Worm (Caenorhabditis elegans) whole organism, L3 larva: ENCODE data around the gene F56C9.8.
A peak's percentile ranks its signal among the peaks of the same experiment; 100 is the strongest.

Source experiments
- ZK546.5 ChIP-seq: sonication (generic microtip); optimal IDR thresholded peaks from 2 replicates; lab custom pipeline; 2017; ENCODE audit warnings: missing biosample characterization, missing genetic modification characterization
- aly-2 ChIP-seq: fragments of 150-350 bp; optimal IDR thresholded peaks from 2 replicates; lab custom pipeline; 2014; ENCODE audit warnings: missing biosample characterization, missing genetic modification characterization
- ama-1 ChIP-seq: fragments of 150-350 bp; optimal IDR thresholded peaks from 2 replicates; lab custom pipeline; 2018
- ceh-16 ChIP-seq: sonication (generic microtip); optimal IDR thresholded peaks from 2 replicates; lab custom pipeline; 2017; ENCODE audit warnings: missing biosample characterization, missing genetic modification characterization
- ceh-28 ChIP-seq: fragments of 150-350 bp; optimal IDR thresholded peaks from 2 replicates; lab custom pipeline; 2014; ENCODE audit warnings: missing biosample characterization, missing genetic modification reagents, missing genetic modification characterization
- ceh-82 ChIP-seq: fragments of 150-350 bp; optimal IDR thresholded peaks from 2 replicates; lab custom pipeline; 2014; ENCODE audit warnings: missing biosample characterization, missing genetic modification characterization
- daf-12 ChIP-seq: fragments of 150-350 bp; optimal IDR thresholded peaks from 2 replicates; lab custom pipeline; 2014; ENCODE audit warnings: missing biosample characterization, missing genetic modification reagents, missing genetic modification characterization
- egl-5 ChIP-seq: fragments of 150-350 bp; optimal IDR thresholded peaks from 2 replicates; lab custom pipeline; 2017; ENCODE audit warnings: missing biosample characterization, missing genetic modification reagents, missing genetic modification characterization, inconsistent platforms
- elt-1 ChIP-seq: fragments of 150-350 bp; optimal IDR thresholded peaks from 2 replicates; lab custom pipeline; 2014; ENCODE audit warnings: missing biosample characterization, missing genetic modification characterization
- elt-2 ChIP-seq: sonication (generic microtip); optimal IDR thresholded peaks from 2 replicates; lab custom pipeline; 2016; ENCODE audit warnings: missing genetic modification reagents, mild to moderate bottlenecking, missing genetic modification characterization, missing compliant biosample characterization
- elt-3 ChIP-seq, 3 experiments: fragments of 150-350 bp in 1 of 3; sonication (generic microtip) in 2 of 3; optimal IDR thresholded peaks; 2 replicates in 2 of 3; 4 replicates in 1 of 3; lab custom pipeline; 2014 to 2017; ENCODE audit warnings: missing biosample characterization in 3 of 3, missing genetic modification characterization in 3 of 3
- eor-1 ChIP-seq, 2 experiments: fragments of 150-350 bp; optimal IDR thresholded peaks; 2 replicates each; lab custom pipeline; 2014 to 2018; ENCODE audit warnings: missing biosample characterization in 2 of 2, missing genetic modification characterization in 2 of 2
- fkh-2 ChIP-seq: fragments of 150-350 bp; optimal IDR thresholded peaks from 2 replicates; lab custom pipeline; 2014; ENCODE audit warnings: missing biosample characterization, missing genetic modification reagents, missing genetic modification characterization
- fos-1 ChIP-seq: fragments of 150-350 bp; optimal IDR thresholded peaks from 2 replicates; lab custom pipeline; 2014; ENCODE audit warnings: missing biosample characterization, missing genetic modification characterization
- hmg-11 ChIP-seq: sonication (generic microtip); optimal IDR thresholded peaks from 2 replicates; lab custom pipeline; 2016; ENCODE audit warnings: missing genetic modification characterization, missing compliant biosample characterization
- jun-1 ChIP-seq: fragments of 150-350 bp; optimal IDR thresholded peaks from 2 replicates; lab custom pipeline; 2014; ENCODE audit warnings: missing biosample characterization, missing genetic modification reagents, missing genetic modification characterization
- lin-15B ChIP-seq: fragments of 150-350 bp; optimal IDR thresholded peaks from 2 replicates; lab custom pipeline; 2014; ENCODE audit warnings: missing biosample characterization, missing genetic modification characterization
- lin-39 ChIP-seq: fragments of 150-350 bp; optimal IDR thresholded peaks from 2 replicates; lab custom pipeline; 2018; ENCODE audit warnings: missing biosample characterization, missing genetic modification reagents, missing genetic modification characterization
- mdl-1 ChIP-seq: fragments of 150-350 bp; optimal IDR thresholded peaks from 2 replicates; lab custom pipeline; 2014; ENCODE audit warnings: missing biosample characterization, missing genetic modification characterization
- nfya-1 ChIP-seq: sonication (generic microtip); optimal IDR thresholded peaks from 2 replicates; lab custom pipeline; 2017; ENCODE audit warnings: missing genetic modification characterization, mild to moderate bottlenecking, missing compliant biosample characterization, antibody characterized with exemption, moderate library complexity; ENCODE audit not compliant: insufficient read depth
- nhr-11 ChIP-seq: fragments of 150-350 bp; optimal IDR thresholded peaks from 2 replicates; lab custom pipeline; 2014; ENCODE audit warnings: missing biosample characterization, missing genetic modification characterization
- nhr-23 ChIP-seq: fragments of 150-350 bp; optimal IDR thresholded peaks from 2 replicates; lab custom pipeline; 2014; ENCODE audit warnings: missing biosample characterization, missing genetic modification reagents, missing genetic modification characterization
- nhr-237 ChIP-seq: fragments of 150-350 bp; optimal IDR thresholded peaks from 2 replicates; lab custom pipeline; 2014; ENCODE audit warnings: missing biosample characterization, missing genetic modification characterization
- nhr-25 ChIP-seq: sonication (generic microtip); optimal IDR thresholded peaks from 2 replicates; lab custom pipeline; 2017; ENCODE audit warnings: missing biosample characterization, missing genetic modification characterization
- nhr-28 ChIP-seq: fragments of 150-350 bp; optimal IDR thresholded peaks from 2 replicates; lab custom pipeline; 2014; ENCODE audit warnings: missing biosample characterization, missing genetic modification characterization
- nhr-43 ChIP-seq: sonication (generic microtip); optimal IDR thresholded peaks from 2 replicates; lab custom pipeline; 2016; ENCODE audit warnings: mild to moderate bottlenecking, missing genetic modification characterization, missing compliant biosample characterization; ENCODE audit not compliant: poor library complexity, severe bottlenecking
- nhr-77 ChIP-seq: fragments of 150-350 bp; optimal IDR thresholded peaks from 2 replicates; lab custom pipeline; 2014; ENCODE audit warnings: missing biosample characterization, missing genetic modification characterization
- pha-4 ChIP-seq: fragments of 150-350 bp; optimal IDR thresholded peaks from 2 replicates; lab custom pipeline; 2014; ENCODE audit warnings: missing biosample characterization, missing genetic modification reagents, missing genetic modification characterization
- pqm-1 ChIP-seq: fragments of 150-350 bp; optimal IDR thresholded peaks from 2 replicates; lab custom pipeline; 2017; ENCODE audit warnings: missing biosample characterization, missing genetic modification characterization, inconsistent platforms
- sea-2 ChIP-seq: fragments of 150-350 bp; sonication (generic microtip); optimal IDR thresholded peaks from 4 replicates; lab custom pipeline; 2014; ENCODE audit warnings: missing biosample characterization, missing genetic modification reagents, missing genetic modification characterization
- snpc-4 ChIP-seq: fragments of 150-350 bp; optimal IDR thresholded peaks from 2 replicates; lab custom pipeline; 2014; ENCODE audit warnings: missing biosample characterization, missing genetic modification characterization
- tbx-2 ChIP-seq: sonication (generic microtip); optimal IDR thresholded peaks from 2 replicates; lab custom pipeline; 2016; ENCODE audit warnings: mild to moderate bottlenecking, missing genetic modification characterization, missing compliant biosample characterization
- unc-39 ChIP-seq: sonication (generic microtip); optimal IDR thresholded peaks from 4 replicates; lab custom pipeline; 2017; ENCODE audit warnings: missing biosample characterization, missing genetic modification characterization
- unc-62 ChIP-seq: fragments of 150-350 bp; sonication (generic microtip); optimal IDR thresholded peaks from 4 replicates; lab custom pipeline; 2014; ENCODE audit warnings: missing biosample characterization, missing genetic modification reagents, missing genetic modification characterization
- ztf-11 ChIP-seq: fragments of 150-350 bp; optimal IDR thresholded peaks from 2 replicates; lab custom pipeline; 2014; ENCODE audit warnings: missing biosample characterization, missing genetic modification characterization
- ztf-4 ChIP-seq: fragments of 150-350 bp; optimal IDR thresholded peaks from 2 replicates; lab custom pipeline; 2014; ENCODE audit warnings: missing biosample characterization, missing genetic modification characterization

Gene F56C9.8

DNA sequence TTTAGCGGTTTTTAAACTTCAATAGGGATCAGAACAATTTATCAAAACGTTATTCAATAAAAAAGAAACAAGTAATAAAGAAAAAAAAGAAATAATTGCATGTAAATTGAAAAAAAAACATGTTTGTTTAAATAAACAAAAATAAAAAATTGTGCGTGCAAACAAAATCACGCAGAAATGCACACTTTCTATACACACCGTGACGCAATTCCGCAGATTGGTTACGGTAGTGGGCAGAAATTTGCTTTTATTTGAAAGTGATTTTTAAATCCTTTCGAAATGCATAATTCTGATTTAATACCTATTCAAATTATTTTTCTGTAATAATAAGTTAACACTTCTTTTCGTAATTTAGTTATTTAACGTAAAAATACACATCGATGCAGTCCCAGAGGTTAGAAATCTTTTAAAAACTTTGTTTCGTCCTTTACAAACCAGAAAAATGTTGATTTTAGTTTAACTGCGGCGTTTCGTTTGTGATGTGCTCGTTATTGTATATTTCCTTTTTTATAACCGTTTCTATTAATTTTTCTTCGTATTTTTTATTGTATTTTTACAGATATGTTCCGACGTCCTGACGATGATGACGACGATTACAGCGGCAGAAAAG, 26.1 kb downstream of the F56C9.8 start, which contains the start of gene cwf-19L2:
Gene cwf-19L2 (plus strand): TSS at position 560 of the 610 bp plus-strand sequence.
- TF ChIP-seq snpc-4 (tag; lab: Kevin White, UChicago) (no peak), pha-4 (tag; lab: Kevin White, UChicago) (peak; percentile 52)

DNA sequence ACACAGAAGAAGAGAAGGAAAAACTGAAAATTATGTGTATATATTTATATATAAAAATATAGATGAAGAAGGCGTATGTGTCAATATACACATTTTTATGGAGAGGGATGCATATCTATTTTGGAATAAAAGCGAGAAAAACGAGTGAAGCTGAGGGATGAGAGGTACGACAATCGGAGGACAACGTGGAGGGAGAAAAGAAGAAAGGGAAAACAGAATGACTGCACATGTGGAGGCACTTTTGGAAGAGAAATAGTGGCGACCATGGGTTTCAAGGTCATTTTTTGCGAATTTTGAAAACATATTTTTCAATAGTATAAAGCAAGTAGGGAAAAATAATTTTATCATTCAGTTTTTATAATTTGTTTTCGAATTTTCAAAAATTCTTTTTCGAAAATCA, 26.7 kb downstream of the F56C9.8 start:
- peak; percentile 17 for TF ChIP-seq hmg-11
- no peak for TF ChIP-seq nhr-28 (tag; lab: Kevin White, UChicago)
- peak; percentile 26 for TF ChIP-seq pha-4 (tag; lab: Kevin White, UChicago)
- TF ChIP-seq nfya-1, result peak; percentile 54
- TF ChIP-seq ztf-11, result no peak
- no peak for TF ChIP-seq sea-2 (GFP tag; lab: Kevin White, UChicago)
- TF ChIP-seq aly-2 (tag; lab: Kevin White, UChicago), result no peak
- no peak for TF ChIP-seq mdl-1 (tag; lab: Kevin White, UChicago)
- peak; percentile 15 for TF ChIP-seq lin-15B (tag; lab: Kevin White, UChicago)
- no peak for TF ChIP-seq fos-1 (tag; lab: Kevin White, UChicago)
- no peak for TF ChIP-seq snpc-4 (tag; lab: Kevin White, UChicago)
- TF ChIP-seq lin-39 (tag; lab: Kevin White, UChicago), result peak; percentile 7
- no peak for TF ChIP-seq ceh-16 (tag; lab: Kevin White, UChicago)
- TF ChIP-seq nhr-25, result peak; percentile 61
- no peak for TF ChIP-seq ZK546.5 (tag; lab: Kevin White, UChicago)

DNA sequence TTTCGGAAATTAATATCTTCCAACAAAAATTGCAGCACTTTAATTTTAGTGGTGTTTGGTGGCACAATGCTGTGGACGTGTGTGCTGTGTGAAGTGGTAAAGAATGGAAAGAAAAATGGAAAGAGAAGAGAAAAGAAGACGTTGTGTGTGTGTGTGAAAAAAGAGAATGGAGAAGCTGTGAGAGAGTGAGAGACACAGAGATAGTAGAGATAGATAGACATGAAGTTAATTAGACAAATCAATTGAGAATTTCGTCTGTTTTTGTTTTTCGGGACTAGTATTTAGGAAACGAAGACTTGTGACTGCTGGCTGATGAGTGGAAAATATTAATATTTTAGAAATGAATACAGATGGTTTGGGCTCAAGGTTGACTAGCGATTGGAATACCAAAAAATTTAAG, 28.1 kb downstream of the F56C9.8 start:
- TF ChIP-seq nfya-1 (peak; percentile 27), sea-2 (GFP tag; lab: Kevin White, UChicago) (no peak)

DNA sequence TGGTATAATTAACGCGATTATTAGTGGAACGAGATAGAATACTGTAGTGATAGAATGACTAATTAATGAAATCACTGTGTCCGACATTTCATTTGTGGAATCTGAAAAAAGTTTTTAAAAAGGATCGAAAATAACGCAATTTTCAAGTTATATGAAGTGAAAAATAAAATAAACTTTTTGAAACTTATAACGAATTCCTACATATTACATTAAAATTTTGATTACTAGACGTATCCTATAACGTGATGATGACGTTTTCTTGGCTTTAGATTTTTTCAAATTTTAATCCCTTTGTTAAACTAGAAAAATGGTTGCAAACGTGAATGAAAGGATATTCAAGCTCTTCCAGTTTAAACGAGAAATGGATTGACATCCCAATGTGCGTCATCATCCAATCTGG, 28.8 kb downstream of the F56C9.8 start, which contains the start of gene algn-11:
Gene algn-11 (minus strand): TSS at position 101 of the 400 bp plus-strand sequence.
- TF ChIP-seq nhr-23 (tag; lab: Kevin White, UChicago) (no peak), ceh-16 (tag; lab: Kevin White, UChicago) (no peak), unc-62 (GFP tag; lab: Kevin White, UChicago) (no peak), ceh-82 (tag; lab: Kevin White, UChicago) (no peak), nhr-77 (tag; lab: Kevin White, UChicago) (no peak), nhr-11 (tag; lab: Kevin White, UChicago) (no peak), tbx-2 (tag; lab: Kevin White, UChicago) (no peak), snpc-4 (tag; lab: Kevin White, UChicago) (no peak), nhr-237 (tag; lab: Kevin White, UChicago) (no peak), pqm-1 (no peak), daf-12 (tag; lab: Kevin White, UChicago) (no peak), jun-1 (no peak), egl-5 (tag; lab: Kevin White, UChicago) (no peak), ama-1 (no peak), lin-39 (tag; lab: Kevin White, UChicago) (no peak)

DNA sequence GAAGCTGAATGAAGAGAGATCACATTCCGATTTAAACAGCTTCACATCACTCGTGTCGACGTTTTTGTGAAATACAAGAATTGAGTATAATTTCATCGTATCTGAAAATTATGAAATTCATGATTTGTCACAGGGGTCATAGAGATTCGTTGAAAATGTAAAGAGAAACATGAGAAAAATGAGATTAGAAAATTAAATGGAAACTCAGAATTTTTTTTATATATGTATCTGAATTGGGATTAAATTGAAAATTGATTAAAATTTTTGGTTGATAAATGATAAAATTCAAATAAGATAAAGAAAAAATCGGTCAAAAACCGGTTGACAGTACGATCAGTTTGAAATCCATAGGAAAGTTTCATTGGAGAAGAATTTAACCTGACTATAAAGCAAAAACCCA, 31.8 kb downstream of the F56C9.8 start, which contains the start of gene ykt-6:
Gene ykt-6 (minus strand): TSS at position 101 of the 400 bp plus-strand sequence.
- TF ChIP-seq nhr-43 (tag; lab: Kevin White, UChicago) (no peak), daf-12 (tag; lab: Kevin White, UChicago) (no peak), elt-1 (tag; lab: Kevin White, UChicago) (no peak), ceh-28 (no peak), jun-1 (no peak), ceh-82 (tag; lab: Kevin White, UChicago) (no peak), unc-39 (tag; lab: Kevin White, UChicago) (no peak), ztf-4 (no peak), elt-2 (no peak), unc-62 (GFP tag; lab: Kevin White, UChicago) (no peak), elt-3 (tag; optimal IDR thresholded peaks at IDR 0.05; lab: Kevin White, UChicago) (no peak), fkh-2 (tag; lab: Kevin White, UChicago) (no peak), sea-2 (GFP tag; lab: Kevin White, UChicago) (no peak), snpc-4 (tag; lab: Kevin White, UChicago) (no peak), eor-1 (tag; optimal IDR thresholded peaks at IDR 0.05; lab: Kevin White, UChicago) (no peak), nhr-28 (tag; lab: Kevin White, UChicago) (no peak)
